Worm (Caenorhabditis elegans) whole organism, late embryonic: ENCODE results near the gene Y62F5A.12.

Experiments used
- C08G9.2 ChIP-seq: sonication (generic microtip); optimal IDR thresholded peaks from 2 replicates; lab custom pipeline; 2016; ENCODE audit warnings: mild to moderate bottlenecking, missing genetic modification characterization, moderate library complexity, missing compliant biosample characterization
- C38D4.7 ChIP-seq: fragments of 200-800 bp; sonication (Bioruptor generic); optimal IDR thresholded peaks from 2 replicates; lab custom pipeline; 2018; ENCODE audit warnings: mild to moderate bottlenecking, missing genetic modification characterization, moderate library complexity, missing compliant biosample characterization
- F13H6.1 ChIP-seq: sonication (generic microtip); optimal IDR thresholded peaks from 2 replicates; lab custom pipeline; 2016; ENCODE audit warnings: missing genetic modification characterization, missing compliant biosample characterization
- K02D7.2 ChIP-seq: sonication (generic microtip); optimal IDR thresholded peaks from 2 replicates; lab custom pipeline; 2017; ENCODE audit warnings: mild to moderate bottlenecking, missing genetic modification characterization, missing compliant biosample characterization
- T23F11.4 ChIP-seq: fragments of 200-800 bp; sonication (Bioruptor generic); optimal IDR thresholded peaks from 2 replicates; lab custom pipeline; 2018; ENCODE audit warnings: mild to moderate bottlenecking, missing genetic modification characterization, missing compliant biosample characterization
- Y22D7AL.16 ChIP-seq: sonication (generic microtip); optimal IDR thresholded peaks from 2 replicates; lab custom pipeline; 2016; ENCODE audit warnings: missing genetic modification characterization, missing compliant biosample characterization
- ahr-1 ChIP-seq: sonication (generic microtip); optimal IDR thresholded peaks from 2 replicates; lab custom pipeline; 2016; ENCODE audit warnings: missing genetic modification characterization, missing compliant biosample characterization
- ceh-14 ChIP-seq: sonication (generic microtip); optimal IDR thresholded peaks from 2 replicates; lab custom pipeline; 2016; ENCODE audit warnings: missing genotype, missing genetic modification characterization, missing compliant biosample characterization
- ceh-18 ChIP-seq: sonication (generic microtip); optimal IDR thresholded peaks from 2 replicates; lab custom pipeline; 2016; ENCODE audit warnings: missing genetic modification characterization, missing compliant biosample characterization
- ceh-19 ChIP-seq: fragments of 200-800 bp; sonication (Bioruptor generic); optimal IDR thresholded peaks from 2 replicates; lab custom pipeline; 2018; ENCODE audit warnings: mild to moderate bottlenecking, missing genetic modification characterization, missing compliant biosample characterization
- ceh-2 ChIP-seq: sonication (generic microtip); optimal IDR thresholded peaks from 2 replicates; lab custom pipeline; 2016; ENCODE audit warnings: missing genotype, missing genetic modification characterization, missing compliant biosample characterization
- ceh-31 ChIP-seq: sonication (generic microtip); optimal IDR thresholded peaks from 2 replicates; lab custom pipeline; 2016; ENCODE audit warnings: missing genetic modification characterization, missing compliant biosample characterization
- ceh-34 ChIP-seq: sonication (generic microtip); optimal IDR thresholded peaks from 2 replicates; lab custom pipeline; 2016; ENCODE audit warnings: mild to moderate bottlenecking, missing genetic modification characterization, missing compliant biosample characterization
- ceh-45 ChIP-seq: fragments of 200-800 bp; sonication (Bioruptor generic); IDR thresholded peaks from 2 replicates; pipeline ENCODE4 v1.3.6; 2022; ENCODE audit warnings: missing genetic modification reagents, missing genetic modification characterization, missing compliant biosample characterization
- ceh-48 ChIP-seq: sonication (generic microtip); optimal IDR thresholded peaks from 2 replicates; lab custom pipeline; 2016; ENCODE audit warnings: missing genetic modification characterization, inconsistent platforms, missing compliant biosample characterization
- ceh-6 ChIP-seq: fragments of 200-800 bp; sonication (Bioruptor generic); optimal IDR thresholded peaks from 2 replicates; lab custom pipeline; 2018; ENCODE audit warnings: mild to moderate bottlenecking, missing genetic modification characterization, missing compliant biosample characterization
- che-1 ChIP-seq: sonication (generic microtip); optimal IDR thresholded peaks from 2 replicates; lab custom pipeline; 2016; ENCODE audit warnings: mild to moderate bottlenecking, missing genetic modification characterization, missing compliant biosample characterization
- dmd-4 ChIP-seq: sonication (generic microtip); optimal IDR thresholded peaks from 2 replicates; lab custom pipeline; 2016; ENCODE audit warnings: borderline replicate concordance, missing genetic modification characterization, missing compliant biosample characterization
- elt-2 ChIP-seq: sonication (generic microtip); optimal IDR thresholded peaks from 2 replicates; lab custom pipeline; 2016; ENCODE audit warnings: missing genetic modification reagents, missing genetic modification characterization, missing compliant biosample characterization
- elt-4 ChIP-seq: sonication (generic microtip); optimal IDR thresholded peaks from 2 replicates; lab custom pipeline; 2016; ENCODE audit warnings: missing genetic modification characterization, missing compliant biosample characterization
- ets-4 ChIP-seq: sonication (generic microtip); optimal IDR thresholded peaks from 2 replicates; lab custom pipeline; 2016; ENCODE audit warnings: missing genetic modification characterization, missing compliant biosample characterization
- fax-1 ChIP-seq: sonication (generic microtip); optimal IDR thresholded peaks from 2 replicates; lab custom pipeline; 2016; ENCODE audit warnings: missing genotype, missing genetic modification characterization, missing compliant biosample characterization
- fkh-6 ChIP-seq: sonication (generic microtip); optimal IDR thresholded peaks from 2 replicates; lab custom pipeline; 2016; ENCODE audit warnings: missing genetic modification characterization, missing compliant biosample characterization
- gmeb-2 ChIP-seq: sonication (generic microtip); optimal IDR thresholded peaks from 2 replicates; lab custom pipeline; 2016; ENCODE audit warnings: missing genetic modification characterization, inconsistent platforms, missing compliant biosample characterization
- hlh-13 ChIP-seq: fragments of 200-800 bp; sonication (Bioruptor generic); optimal IDR thresholded peaks from 2 replicates; lab custom pipeline; 2018; ENCODE audit warnings: mild to moderate bottlenecking, missing genetic modification characterization, missing compliant biosample characterization
- hlh-15 ChIP-seq: sonication (generic microtip); optimal IDR thresholded peaks from 2 replicates; lab custom pipeline; 2016; ENCODE audit warnings: missing genetic modification characterization, missing compliant biosample characterization
- hlh-6 ChIP-seq: sonication (generic microtip); optimal IDR thresholded peaks from 2 replicates; lab custom pipeline; 2016; ENCODE audit warnings: missing genotype, missing genetic modification characterization, missing compliant biosample characterization
- hlh-8 ChIP-seq: sonication (generic microtip); optimal IDR thresholded peaks from 2 replicates; lab custom pipeline; 2016; ENCODE audit warnings: missing genotype, missing genetic modification characterization, missing compliant biosample characterization
- lim-6 ChIP-seq: sonication (generic microtip); optimal IDR thresholded peaks from 2 replicates; lab custom pipeline; 2016; ENCODE audit warnings: missing genetic modification characterization, missing compliant biosample characterization
- lin-11 ChIP-seq: fragments of 200-800 bp; sonication (Bioruptor generic); optimal IDR thresholded peaks from 2 replicates; lab custom pipeline; 2018; ENCODE audit warnings: mild to moderate bottlenecking, missing genetic modification characterization, missing compliant biosample characterization
- madf-2 ChIP-seq: sonication (generic microtip); optimal IDR thresholded peaks from 2 replicates; lab custom pipeline; 2017; ENCODE audit warnings: missing genetic modification characterization, missing compliant biosample characterization
- mec-3 ChIP-seq: sonication (generic microtip); optimal IDR thresholded peaks from 2 replicates; lab custom pipeline; 2016; ENCODE audit warnings: borderline replicate concordance, missing genetic modification characterization, missing compliant biosample characterization
- nfya-1 ChIP-seq: sonication (generic microtip); optimal IDR thresholded peaks from 2 replicates; lab custom pipeline; 2017; ENCODE audit warnings: missing genetic modification characterization, mild to moderate bottlenecking, missing compliant biosample characterization, antibody characterized with exemption, moderate library complexity
- pag-3 ChIP-seq: sonication (generic microtip); optimal IDR thresholded peaks from 2 replicates; lab custom pipeline; 2016; ENCODE audit warnings: missing compliant biosample characterization, missing genetic modification characterization, borderline replicate concordance
- pha-2 ChIP-seq: sonication (generic microtip); optimal IDR thresholded peaks from 2 replicates; lab custom pipeline; 2017; ENCODE audit warnings: mild to moderate bottlenecking, missing genetic modification characterization, missing compliant biosample characterization
- pqm-1 ChIP-seq: sonication (generic microtip); optimal IDR thresholded peaks from 2 replicates; lab custom pipeline; 2016; ENCODE audit warnings: missing genetic modification characterization, missing compliant biosample characterization
- ref-2 ChIP-seq: sonication (generic microtip); optimal IDR thresholded peaks from 2 replicates; lab custom pipeline; 2016; ENCODE audit warnings: missing genetic modification characterization, missing compliant biosample characterization
- rnt-1 ChIP-seq: sonication (generic microtip); optimal IDR thresholded peaks from 2 replicates; lab custom pipeline; 2016; ENCODE audit warnings: missing genetic modification characterization, missing compliant biosample characterization
- sdc-2 ChIP-seq: sonication (generic microtip); optimal IDR thresholded peaks from 2 replicates; lab custom pipeline; 2016; ENCODE audit warnings: missing genotype, missing genetic modification characterization, missing compliant biosample characterization
- sox-2 ChIP-seq: fragments of 200-800 bp; sonication (Bioruptor generic); IDR thresholded peaks from 2 replicates; pipeline ENCODE4 v1.3.6; 2022; ENCODE audit warnings: missing genetic modification reagents, missing genetic modification characterization, missing compliant biosample characterization
- sox-4 ChIP-seq: sonication (generic microtip); optimal IDR thresholded peaks from 2 replicates; lab custom pipeline; 2017; ENCODE audit warnings: mild to moderate bottlenecking, missing genetic modification characterization, inconsistent platforms, missing compliant biosample characterization
- syd-9 ChIP-seq: sonication (generic microtip); optimal IDR thresholded peaks from 2 replicates; lab custom pipeline; 2016; ENCODE audit warnings: mild to moderate bottlenecking, missing genetic modification characterization, moderate library complexity, missing compliant biosample characterization
- tbx-2 ChIP-seq: sonication (generic microtip); optimal IDR thresholded peaks from 2 replicates; lab custom pipeline; 2016; ENCODE audit warnings: missing genetic modification characterization, missing compliant biosample characterization
- tbx-7 ChIP-seq: sonication (generic microtip); optimal IDR thresholded peaks from 2 replicates; lab custom pipeline; 2016; ENCODE audit warnings: missing genotype, missing genetic modification characterization, missing compliant biosample characterization
- ttx-3 ChIP-seq: sonication (generic microtip); optimal IDR thresholded peaks from 2 replicates; lab custom pipeline; 2016; ENCODE audit warnings: missing genetic modification reagents, missing genetic modification characterization, missing compliant biosample characterization
- unc-3 ChIP-seq, 2 experiments: fragments of 200-800 bp in 1 of 2; sonication (Bioruptor generic) in 1 of 2; sonication (generic microtip) in 1 of 2; conservative IDR thresholded peaks in 1 of 2; optimal IDR thresholded peaks in 1 of 2; 2 replicates each; pipeline versions ENCODE4 v1.3.6 to Lab custom; 2016 to 2022; ENCODE audit warnings: missing compliant biosample characterization in 2 of 2, missing genetic modification characterization in 2 of 2, missing genetic modification reagents in 1 of 2
- unc-42 ChIP-seq: sonication (generic microtip); optimal IDR thresholded peaks from 2 replicates; lab custom pipeline; 2016; ENCODE audit warnings: missing genotype, missing genetic modification characterization, missing compliant biosample characterization
- unc-86 ChIP-seq: sonication (generic microtip); optimal IDR thresholded peaks from 2 replicates; lab custom pipeline; 2016; ENCODE audit warnings: missing genetic modification characterization, missing compliant biosample characterization
- zip-5 ChIP-seq: sonication (generic microtip); optimal IDR thresholded peaks from 2 replicates; lab custom pipeline; 2016; ENCODE audit warnings: missing genetic modification characterization, missing compliant biosample characterization
- ztf-16 ChIP-seq: sonication (generic microtip); optimal IDR thresholded peaks from 2 replicates; lab custom pipeline; 2017; ENCODE audit warnings: missing genetic modification characterization, missing compliant biosample characterization

The Y62F5A.12 gene

DNA sequence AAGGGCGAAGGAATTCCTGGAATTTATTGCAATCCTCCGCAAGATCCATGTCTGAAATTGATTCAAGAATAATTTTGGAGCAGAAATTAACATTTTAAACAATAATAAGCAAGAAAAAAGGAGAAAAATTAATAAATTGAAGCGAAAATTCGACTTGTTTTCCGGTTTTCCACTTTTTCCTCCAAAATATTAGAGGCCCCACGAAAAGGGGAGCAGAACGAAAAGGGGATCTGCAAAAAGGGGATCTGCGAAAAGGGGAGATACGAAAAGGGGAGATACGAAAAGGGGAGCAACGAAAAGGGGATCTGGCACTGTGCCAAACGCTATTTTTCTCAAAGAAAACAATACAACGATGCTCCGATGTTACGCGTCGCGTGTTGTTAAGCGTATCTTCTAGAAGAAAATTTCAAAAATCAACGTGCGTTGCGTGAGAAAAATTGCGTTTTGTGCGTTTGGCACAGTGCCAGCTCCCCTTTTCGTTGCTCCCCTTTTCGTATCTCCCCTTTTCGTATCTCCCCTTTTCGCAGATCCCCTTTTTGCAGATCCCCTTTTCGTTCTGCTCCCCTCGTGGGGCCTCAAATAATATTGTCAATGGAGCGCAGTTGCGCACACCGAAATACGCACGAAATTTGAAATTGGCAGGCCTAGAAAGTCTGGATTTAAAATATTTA, at the start of gene Y62F5A.12:
TSS of gene Y62F5A.12 (minus strand) at position 51 of the 671 bp plus-strand sequence.
- TF ChIP-seq ceh-6 (GFP tag; lab: Kevin White, UChicago) (peak; percentile 45), ceh-34 (tag; lab: Kevin White, UChicago) (peak; percentile 95), lim-6 (tag; lab: Kevin White, UChicago) (peak; percentile 98), gmeb-2 (tag; lab: Kevin White, UChicago) (peak; percentile 65), unc-3 (GFP tag; conservative IDR thresholded peaks at IDR 0.05; lab: Robert Waterston, UW) (peak; percentile 83), unc-3 (tag; optimal IDR thresholded peaks at IDR 0.05; lab: Kevin White, UChicago) (peak; percentile 66), che-1 (tag; lab: Kevin White, UChicago) (peak; percentile 21), unc-42 (peak; percentile 88), fax-1 (tag; lab: Kevin White, UChicago) (peak; percentile 94), F13H6.1 (tag; lab: Kevin White, UChicago) (peak; percentile 96), pha-2 (tag; lab: Kevin White, UChicago) (peak; percentile 49), ref-2 (tag; lab: Kevin White, UChicago) (peak; percentile 98), pqm-1 (tag; lab: Kevin White, UChicago) (peak; percentile 89), elt-2 (peak; percentile 79), pag-3 (peak; percentile 96), ceh-48 (tag; lab: Kevin White, UChicago) (peak; percentile 35), unc-86 (tag; lab: Kevin White, UChicago) (peak; percentile 79), hlh-8 (tag; lab: Kevin White, UChicago) (peak; percentile 89), K02D7.2 (tag; lab: Kevin White, UChicago) (peak; percentile 18), C08G9.2 (peak; percentile 97), rnt-1 (tag; lab: Kevin White, UChicago) (peak; percentile 98), ceh-19 (GFP tag; lab: Kevin White, UChicago) (peak; percentile 81), ceh-2 (tag; lab: Kevin White, UChicago) (peak; percentile 95), ahr-1 (peak; percentile 78), lin-11 (tag; lab: Kevin White, UChicago) (peak; percentile 22), ceh-14 (peak; percentile 98), ceh-45 (GFP tag; lab: Robert Waterston, UW) (peak; percentile 90), dmd-4 (tag; lab: Kevin White, UChicago) (peak; percentile 94), hlh-6 (peak; percentile 62), tbx-7 (tag; lab: Kevin White, UChicago) (peak; percentile 92), ets-4 (tag; lab: Kevin White, UChicago) (peak; percentile 97), sox-4 (tag; lab: Kevin White, UChicago) (peak; percentile 54), hlh-13 (GFP tag; lab: Kevin White, UChicago) (peak; percentile 72), sdc-2 (tag; lab: Kevin White, UChicago) (peak; percentile 9), hlh-15 (tag; lab: Kevin White, UChicago) (peak; percentile 64), madf-2 (tag; lab: Kevin White, UChicago) (peak; percentile 52), Y22D7AL.16 (peak; percentile 5), T23F11.4 (GFP tag; lab: Kevin White, UChicago) (peak; percentile 8), ceh-18 (tag; lab: Kevin White, UChicago) (peak; percentile 89), elt-4 (tag; lab: Kevin White, UChicago) (peak; percentile 79), tbx-2 (tag; lab: Kevin White, UChicago) (peak; percentile 99), fkh-6 (tag; lab: Kevin White, UChicago) (peak; percentile 57), syd-9 (tag; lab: Kevin White, UChicago) (peak; percentile 85), ztf-16 (tag; lab: Kevin White, UChicago) (peak; percentile 78), ceh-31 (tag; lab: Kevin White, UChicago) (peak; percentile 100), ttx-3 (peak; percentile 30), nfya-1 (peak; percentile 35), zip-5 (tag; lab: Kevin White, UChicago) (peak; percentile 92), sox-2 (GFP tag; lab: Robert Waterston, UW) (peak; percentile 35; the same call in 1 of the 2 replicates), C38D4.7 (GFP tag; lab: Kevin White, UChicago) (peak; percentile 41), mec-3 (tag; lab: Kevin White, UChicago) (peak; percentile 97)
- TF ChIP-seq, all 69 proteins: peak for 50; not testable (repeated sequence) for 19
